Fruit fly (Drosophila melanogaster) whole organism, embryonic: Measurements from ENCODE around the gene Cpr78Ca.

ENCODE experiments used
- ATbp ChIP-seq: fragments of 200-800 bp; sonication (Bioruptor generic); optimal IDR thresholded peaks from 2 replicates; lab custom pipeline; 2017; ENCODE audit warnings: missing biosample characterization, mild to moderate bottlenecking, missing genetic modification characterization, missing genetic modification reagents
- Asciz ChIP-seq: fragments of 200-800 bp; sonication (Bioruptor generic); optimal IDR thresholded peaks from 2 replicates; lab custom pipeline; 2017; ENCODE audit warnings: missing biosample characterization, mild to moderate bottlenecking, missing genetic modification characterization, missing genetic modification reagents
- CG11085 ChIP-seq: fragments of 200-800 bp; sonication (Bioruptor generic); IDR thresholded peaks from 2 replicates; pipeline ENCODE4 v1.3.6; 2022; ENCODE audit warnings: missing biosample characterization, missing genetic modification characterization
- CG12219 ChIP-seq: fragments of 200-800 bp; sonication (Bioruptor generic); optimal IDR thresholded peaks from 3 replicates; lab custom pipeline; 2018; ENCODE audit warnings: missing biosample characterization, mild to moderate bottlenecking, missing genetic modification characterization
- CG14710 ChIP-seq: fragments of 200-800 bp; sonication (Bioruptor generic); optimal IDR thresholded peaks from 3 replicates; lab custom pipeline; 2019; ENCODE audit warnings: missing biosample characterization, mild to moderate bottlenecking, missing genetic modification characterization, moderate library complexity
- CG15696 ChIP-seq: fragments of 200-800 bp; sonication (Bioruptor generic); optimal IDR thresholded peaks from 2 replicates; lab custom pipeline; 2019; ENCODE audit warnings: missing biosample characterization, mild to moderate bottlenecking, missing genetic modification characterization, moderate library complexity
- CG18619 ChIP-seq: fragments of 200-800 bp; sonication (Bioruptor generic); optimal IDR thresholded peaks from 3 replicates; lab custom pipeline; 2017; ENCODE audit warnings: missing biosample characterization, mild to moderate bottlenecking, missing genetic modification characterization
- CG2129 ChIP-seq: fragments of 200-800 bp; sonication (Bioruptor generic); IDR thresholded peaks from 2 replicates; pipeline ENCODE4 v1.3.6; 2022; ENCODE audit warnings: missing biosample characterization, missing genetic modification characterization; ENCODE audit not compliant: partially characterized antibody
- CG2202 ChIP-seq: fragments of 200-800 bp; sonication (Bioruptor generic); optimal IDR thresholded peaks from 2 replicates; lab custom pipeline; 2018; ENCODE audit warnings: missing biosample characterization, mild to moderate bottlenecking, missing genetic modification characterization
- CG3065 ChIP-seq: fragments of 200-800 bp; sonication (Bioruptor generic); optimal IDR thresholded peaks from 2 replicates; lab custom pipeline; 2016; ENCODE audit warnings: missing biosample characterization, missing genetic modification characterization
- CG31441 ChIP-seq: fragments of 200-800 bp; sonication (Bioruptor generic); IDR thresholded peaks from 2 replicates; pipeline ENCODE4 v1.3.6; 2022; ENCODE audit warnings: missing biosample characterization, missing genetic modification characterization
- CG3726 ChIP-seq: fragments of 200-800 bp; sonication (Bioruptor generic); IDR thresholded peaks from 3 replicates; pipeline ENCODE4, ENCODE4 v1.3.6; 2022; ENCODE audit warnings: missing biosample characterization, missing genetic modification characterization
- CG4820 ChIP-seq: fragments of 200-800 bp; sonication (Bioruptor generic); optimal IDR thresholded peaks from 3 replicates; lab custom pipeline; 2016; ENCODE audit warnings: missing biosample characterization, missing genetic modification characterization
- CG5245 ChIP-seq: fragments of 200-800 bp; sonication (Bioruptor generic); optimal IDR thresholded peaks from 3 replicates; lab custom pipeline; 2016; ENCODE audit warnings: missing biosample characterization, missing genetic modification characterization
- CG6791 ChIP-seq: fragments of 200-800 bp; sonication (Bioruptor generic); IDR thresholded peaks from 3 replicates; pipeline ENCODE4 v1.3.6; 2022; ENCODE audit warnings: missing biosample characterization, missing genetic modification characterization; ENCODE audit not compliant: partially characterized antibody
- CG7556 ChIP-seq: fragments of 200-800 bp; sonication (Bioruptor generic); optimal IDR thresholded peaks from 2 replicates; lab custom pipeline; 2017; ENCODE audit warnings: missing biosample characterization, mild to moderate bottlenecking, missing genetic modification characterization
- CG7839 ChIP-seq: fragments of 200-800 bp; sonication (Bioruptor generic); optimal IDR thresholded peaks from 3 replicates; lab custom pipeline; 2018; ENCODE audit warnings: missing biosample characterization, mild to moderate bottlenecking, missing genetic modification characterization, moderate library complexity
- CG8388 ChIP-seq: fragments of 200-800 bp; sonication (Bioruptor generic); optimal IDR thresholded peaks from 2 replicates; lab custom pipeline; 2019; ENCODE audit warnings: missing biosample characterization, mild to moderate bottlenecking, missing genetic modification characterization, moderate library complexity
- Chrac-16 ChIP-seq: fragments of 200-800 bp; sonication (Bioruptor generic); optimal IDR thresholded peaks from 3 replicates; lab custom pipeline; 2016; ENCODE audit warnings: missing biosample characterization, missing genetic modification characterization
- Dad ChIP-seq: fragments of 200-800 bp; sonication (Bioruptor generic); optimal IDR thresholded peaks from 3 replicates; lab custom pipeline; 2016; ENCODE audit warnings: missing biosample characterization, missing genetic modification characterization
- Fer3 ChIP-seq: fragments of 200-800 bp; sonication (Bioruptor generic); optimal IDR thresholded peaks from 2 replicates; lab custom pipeline; 2018; ENCODE audit warnings: missing biosample characterization, mild to moderate bottlenecking, missing genetic modification characterization, moderate library complexity
- H2.0 ChIP-seq: fragments of 200-800 bp; sonication (Bioruptor generic); IDR thresholded peaks from 2 replicates; pipeline ENCODE4 v1.3.6; 2022; ENCODE audit warnings: missing biosample characterization, missing genetic modification characterization
- HLH3B ChIP-seq: fragments of 200-800 bp; sonication (Bioruptor generic); IDR thresholded peaks from 2 replicates; pipeline ENCODE4 v1.3.6; 2022; ENCODE audit warnings: missing biosample characterization, missing genetic modification characterization
- Hey ChIP-seq: fragments of 200-800 bp; sonication (Bioruptor generic); optimal IDR thresholded peaks from 3 replicates; lab custom pipeline; 2018; ENCODE audit warnings: missing biosample characterization, mild to moderate bottlenecking, missing genetic modification characterization
- HmgZ ChIP-seq: fragments of 200-800 bp; sonication (Bioruptor generic); optimal IDR thresholded peaks from 2 replicates; lab custom pipeline; 2018; ENCODE audit warnings: missing biosample characterization, mild to moderate bottlenecking, missing genetic modification characterization
- Hr3 ChIP-seq: fragments of 200-800 bp; sonication (Bioruptor generic); optimal IDR thresholded peaks from 3 replicates; lab custom pipeline; 2016; ENCODE audit warnings: missing biosample characterization, missing genetic modification characterization
- Lpt ChIP-seq: fragments of >200 bp; optimal IDR thresholded peaks from 2 replicates; lab custom pipeline; 2018; ENCODE audit warnings: missing biosample characterization, missing genetic modification characterization
- Meics ChIP-seq: fragments of 200-800 bp; sonication (Bioruptor generic); optimal IDR thresholded peaks from 2 replicates; lab custom pipeline; 2017; ENCODE audit warnings: missing biosample characterization, mild to moderate bottlenecking, missing genetic modification characterization
- Sox102F ChIP-seq: fragments of 200-800 bp; sonication (Bioruptor generic); optimal IDR thresholded peaks from 2 replicates; lab custom pipeline; 2018; ENCODE audit warnings: missing biosample characterization, mild to moderate bottlenecking, missing genetic modification characterization, moderate library complexity
- Xbp1 ChIP-seq: fragments of 200-800 bp; sonication (Bioruptor generic); optimal IDR thresholded peaks from 3 replicates; lab custom pipeline; 2016; ENCODE audit warnings: missing biosample characterization, mild to moderate bottlenecking, missing genetic modification characterization
- ato ChIP-seq: fragments of 200-800 bp; sonication (Bioruptor generic); IDR thresholded peaks from 2 replicates; pipeline ENCODE4 v1.3.6; 2022; ENCODE audit warnings: missing biosample characterization, missing genetic modification characterization; ENCODE audit not compliant: partially characterized antibody
- az2 ChIP-seq: fragments of 200-800 bp; sonication (Bioruptor generic); optimal IDR thresholded peaks from 3 replicates; lab custom pipeline; 2016; ENCODE audit warnings: missing biosample characterization, missing genetic modification characterization
- btn ChIP-seq: fragments of 200-800 bp; sonication (Bioruptor generic); optimal IDR thresholded peaks from 2 replicates; lab custom pipeline; 2016; ENCODE audit warnings: missing biosample characterization, missing genetic modification characterization
- danr ChIP-seq: fragments of 200-800 bp; sonication (Bioruptor generic); IDR thresholded peaks from 2 replicates; pipeline ENCODE4 v1.3.6; 2022; ENCODE audit warnings: missing biosample characterization, missing genetic modification characterization
- dpn ChIP-seq, 2 experiments: fragments of 200-800 bp; sonication (Bioruptor generic); optimal IDR thresholded peaks; 3 replicates each; lab custom pipeline; 2016; ENCODE audit warnings: missing biosample characterization in 2 of 2, missing genetic modification characterization in 2 of 2
- gcm ChIP-seq: fragments of 200-800 bp; sonication (Bioruptor generic); optimal IDR thresholded peaks from 2 replicates; lab custom pipeline; 2019; ENCODE audit warnings: missing biosample characterization, mild to moderate bottlenecking, missing genetic modification characterization, moderate library complexity
- grau ChIP-seq: fragments of 200-800 bp; optimal IDR thresholded peaks from 3 replicates; lab custom pipeline; 2019; ENCODE audit warnings: missing biosample characterization, mild to moderate bottlenecking, missing genetic modification characterization, moderate library complexity
- grn ChIP-seq: fragments of 200-800 bp; sonication (Bioruptor generic); optimal IDR thresholded peaks from 3 replicates; lab custom pipeline; 2017; ENCODE audit warnings: missing biosample characterization, missing genetic modification characterization
- nau ChIP-seq: fragments of 200-800 bp; sonication (Bioruptor generic); optimal IDR thresholded peaks from 3 replicates; lab custom pipeline; 2017; ENCODE audit warnings: missing biosample characterization, mild to moderate bottlenecking, missing genetic modification characterization, missing genetic modification reagents
- nmo ChIP-seq: fragments of 200-800 bp; sonication (Bioruptor generic); optimal IDR thresholded peaks from 2 replicates; lab custom pipeline; 2018; ENCODE audit warnings: missing biosample characterization, mild to moderate bottlenecking, missing genetic modification characterization, moderate library complexity
- pnt ChIP-seq: fragments of 200-800 bp; sonication (Bioruptor generic); optimal IDR thresholded peaks from 3 replicates; lab custom pipeline; 2016; ENCODE audit warnings: missing biosample characterization, missing genetic modification characterization
- pum ChIP-seq: fragments of 200-800 bp; sonication (Bioruptor generic); optimal IDR thresholded peaks from 2 replicates; lab custom pipeline; 2016; ENCODE audit warnings: missing biosample characterization, missing genetic modification characterization
- sima ChIP-seq: fragments of 200-800 bp; sonication (Bioruptor generic); optimal IDR thresholded peaks from 2 replicates; lab custom pipeline; 2016; ENCODE audit warnings: missing biosample characterization, missing genetic modification characterization
- sisA ChIP-seq: fragments of 200-800 bp; sonication (Bioruptor generic); IDR thresholded peaks from 2 replicates; pipeline ENCODE4 v1.3.6; 2022; ENCODE audit warnings: missing biosample characterization, missing genetic modification characterization
- sob ChIP-seq: fragments of 200-800 bp; sonication (Bioruptor generic); IDR thresholded peaks from 2 replicates; pipeline ENCODE4 v1.3.6; 2022; ENCODE audit warnings: missing biosample characterization, missing genetic modification characterization
- tgo ChIP-seq: fragments of 200-800 bp; sonication (Bioruptor generic); IDR thresholded peaks from 3 replicates; pipeline ENCODE4 v1.3.6; 2022; ENCODE audit warnings: missing biosample characterization, missing genetic modification characterization
- tio ChIP-seq: fragments of 200-800 bp; sonication (Bioruptor generic); optimal IDR thresholded peaks from 2 replicates; lab custom pipeline; 2017; ENCODE audit warnings: missing biosample characterization, missing genetic modification characterization, inconsistent platforms
- usp ChIP-seq: fragments of >200 bp; optimal IDR thresholded peaks from 2 replicates; lab custom pipeline; 2017; ENCODE audit warnings: missing biosample characterization, missing genetic modification characterization
- zfh1 ChIP-seq: fragments of 200-800 bp; sonication (Bioruptor generic); IDR thresholded peaks from 3 replicates; pipeline ENCODE4 v1.3.6; 2022; ENCODE audit warnings: missing biosample characterization, missing genetic modification characterization

Cpr78Ca gene

DNA sequence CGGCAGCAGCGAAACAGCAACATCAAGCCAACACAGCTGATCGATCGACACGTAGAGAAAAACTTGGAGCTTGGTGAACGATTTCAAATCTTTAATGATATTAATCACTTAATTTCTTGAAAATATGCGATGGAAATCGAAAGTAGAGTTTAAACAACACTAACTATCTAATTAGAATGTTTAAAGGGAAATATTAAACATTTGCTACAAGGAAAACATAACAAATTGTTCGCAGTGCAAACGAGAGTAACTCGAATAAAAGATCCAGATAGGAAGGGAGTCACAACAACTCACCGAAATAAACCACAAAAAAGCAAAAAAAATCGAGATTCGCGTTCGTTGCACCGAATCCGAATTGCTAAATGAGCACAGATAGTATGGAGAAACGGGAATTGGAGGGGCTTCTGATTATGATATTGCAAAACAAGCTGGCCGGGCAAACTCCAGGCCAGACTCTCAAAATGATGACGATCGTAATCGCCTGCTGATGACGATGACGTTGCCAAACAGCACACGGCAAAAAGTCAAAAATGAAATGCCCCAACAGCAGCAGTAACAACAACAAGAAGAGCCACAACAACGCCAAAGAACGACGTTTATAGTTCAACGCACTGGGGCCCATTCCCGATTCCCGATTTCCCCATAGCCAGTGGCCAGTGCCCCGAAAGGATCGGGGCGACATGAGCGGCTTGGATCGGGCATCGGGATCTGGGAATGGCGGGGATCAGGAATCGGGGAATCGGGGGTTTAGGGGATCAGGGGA, 38.7 kb downstream of the Cpr78Ca start (continued):
- TF ChIP-seq CG3726 (GFP tag; lab: Robert Waterston, UW): 0 out of 3 replicates have a peak, but pooled peaks have one; percentile 11
- peak; percentile 71 for TF ChIP-seq Sox102F (GFP tag; lab: Kevin White, UChicago)
- TF ChIP-seq grn: peak; percentile 1
- peak; percentile 57; the same call in 1 of the 3 replicates for TF ChIP-seq zfh1
- TF ChIP-seq CG8388 (GFP tag; lab: Kevin White, UChicago): peak; percentile 42
- peak; percentile 57 for TF ChIP-seq CG7839 (tag; lab: Kevin White, UChicago)
- TF ChIP-seq danr (GFP tag; lab: Robert Waterston, UW): no peak
- TF ChIP-seq CG31441: peak; percentile 65
- no peak for TF ChIP-seq Lpt (GFP tag; lab: Kevin White, UChicago)
- TF ChIP-seq Chrac-16 (GFP tag; lab: Kevin White, UChicago): peak; percentile 24
- TF ChIP-seq CG4820 (GFP tag; lab: Kevin White, UChicago): peak; percentile 27
- TF ChIP-seq CG18619: no peak
- no peak for TF ChIP-seq sima
- TF ChIP-seq CG12219: peak; percentile 19
- peak; percentile 11 for TF ChIP-seq Hr3
- TF ChIP-seq az2 (GFP tag; lab: Kevin White, UChicago): peak; percentile 41
- TF ChIP-seq CG3065 (GFP tag; lab: Kevin White, UChicago): no peak
- peak; percentile 60 for TF ChIP-seq Xbp1
- no peak for TF ChIP-seq usp
- peak; percentile 4 for TF ChIP-seq Fer3 (tag; lab: Kevin White, UChicago)
- peak; percentile 10 for TF ChIP-seq ATbp
- peak; percentile 73 for TF ChIP-seq nmo (GFP tag; lab: Kevin White, UChicago)
- TF ChIP-seq CG2129 (GFP tag; lab: Robert Waterston, UW): no peak
- TF ChIP-seq tgo (GFP tag; lab: Robert Waterston, UW): peak; percentile 20; the same call in 1 of the 3 replicates
- peak; percentile 52 for TF ChIP-seq CG14710 (tag; lab: Kevin White, UChicago)
- 0 out of 2 replicates have a peak, but pooled peaks have one; percentile 32 for TF ChIP-seq sob (GFP tag; lab: Robert Waterston, UW)
- TF ChIP-seq ato (GFP tag; lab: Robert Waterston, UW): no peak
- no peak for TF ChIP-seq nau (GFP tag; lab: Kevin White, UChicago)
- no peak for TF ChIP-seq CG15696 (tag; lab: Kevin White, UChicago)
- peak; percentile 30 for TF ChIP-seq btn (GFP tag; lab: Kevin White, UChicago)
- no peak for TF ChIP-seq CG2202 (tag; lab: Kevin White, UChicago)
- TF ChIP-seq sisA (GFP tag; lab: Robert Waterston, UW): peak; percentile 41; the same call in 1 of the 2 replicates
- peak; percentile 15 to 26 for TF ChIP-seq dpn (GFP tag; optimal IDR thresholded peaks at IDR 0.05; lab: Kevin White, UChicago)
- TF ChIP-seq H2.0 (GFP tag; lab: Robert Waterston, UW): no peak
- TF ChIP-seq Asciz (GFP tag; lab: Kevin White, UChicago): peak; percentile 35
- peak; percentile 47 for TF ChIP-seq grau (tag; lab: Kevin White, UChicago)
- TF ChIP-seq CG5245 (GFP tag; lab: Kevin White, UChicago): peak; percentile 20
- no peak for TF ChIP-seq HLH3B (GFP tag; lab: Robert Waterston, UW)
- TF ChIP-seq pum (GFP tag; lab: Kevin White, UChicago): peak; percentile 23
- TF ChIP-seq Meics: peak; percentile 11
- TF ChIP-seq CG11085 (GFP tag; lab: Robert Waterston, UW): 0 out of 2 replicates have a peak, but pooled peaks have one; percentile 18
- TF ChIP-seq Hey: no peak
- peak; percentile 33 for TF ChIP-seq gcm
- TF ChIP-seq CG7556: peak; percentile 13
- TF ChIP-seq CG6791 (GFP tag; lab: Robert Waterston, UW): no peak
- peak; percentile 9 for TF ChIP-seq tio
- TF ChIP-seq pnt (GFP tag; lab: Kevin White, UChicago): peak; percentile 42
- no peak for TF ChIP-seq HmgZ (tag; lab: Kevin White, UChicago)
- no peak for TF ChIP-seq Dad
